Fruit fly (Drosophila melanogaster) whole organism, adult: Measurements from ENCODE around the gene CG15760.

ENCODE experiments used
- CG11617 ChIP-seq: fragments of 200-800 bp; sonication (Bioruptor generic); optimal IDR thresholded peaks from 2 replicates; lab custom pipeline; 2017; ENCODE audit warnings: mild to moderate bottlenecking, missing biosample characterization, missing genetic modification reagents, missing genetic modification characterization
- CG12768 ChIP-seq: fragments of 200-800 bp; sonication (Bioruptor generic); optimal IDR thresholded peaks from 2 replicates; lab custom pipeline; 2017; ENCODE audit warnings: missing biosample characterization, missing genetic modification characterization, mild to moderate bottlenecking, moderate library complexity, missing genetic modification reagents
- CG14711 ChIP-seq: fragments of 200-800 bp; sonication (Bioruptor generic); optimal IDR thresholded peaks from 2 replicates; lab custom pipeline; 2018; ENCODE audit warnings: missing biosample characterization, mild to moderate bottlenecking, missing genetic modification characterization, moderate library complexity
- CG1620 ChIP-seq: fragments of 200-800 bp; sonication (Bioruptor generic); optimal IDR thresholded peaks from 2 replicates; lab custom pipeline; 2016; ENCODE audit warnings: missing biosample characterization, missing genetic modification characterization
- CG33017 ChIP-seq: fragments of 200-800 bp; sonication (Bioruptor generic); optimal IDR thresholded peaks from 2 replicates; lab custom pipeline; 2018; ENCODE audit warnings: missing biosample characterization, mild to moderate bottlenecking, missing genetic modification characterization, moderate library complexity
- CG5204 ChIP-seq: fragments of 200-800 bp; sonication (Bioruptor generic); optimal IDR thresholded peaks from 2 replicates; lab custom pipeline; 2016; ENCODE audit warnings: missing biosample characterization, missing genetic modification characterization
- CG7045 ChIP-seq: fragments of 200-800 bp; sonication (Bioruptor generic); optimal IDR thresholded peaks from 2 replicates; lab custom pipeline; 2017; ENCODE audit warnings: missing biosample characterization, mild to moderate bottlenecking, missing genetic modification characterization
- CG7101 ChIP-seq: fragments of 200-800 bp; sonication (Bioruptor generic); optimal IDR thresholded peaks from 2 replicates; lab custom pipeline; 2018; ENCODE audit warnings: missing biosample characterization, mild to moderate bottlenecking, missing genetic modification characterization, moderate library complexity
- Crg-1 ChIP-seq: fragments of 200-800 bp; sonication (Bioruptor generic); optimal IDR thresholded peaks from 2 replicates; lab custom pipeline; 2016; ENCODE audit warnings: missing biosample characterization, missing genetic modification characterization
- Hr96 ChIP-seq: fragments of 200-800 bp; sonication (Bioruptor generic); optimal IDR thresholded peaks from 2 replicates; lab custom pipeline; 2016; ENCODE audit warnings: missing biosample characterization, missing genetic modification characterization
- Mnt ChIP-seq: fragments of 200-800 bp; sonication (Bioruptor generic); optimal IDR thresholded peaks from 2 replicates; lab custom pipeline; 2016; ENCODE audit warnings: missing biosample characterization, mild to moderate bottlenecking, missing genetic modification characterization
- bab1 ChIP-seq: fragments of 200-800 bp; sonication (Bioruptor generic); optimal IDR thresholded peaks from 3 replicates; lab custom pipeline; 2019; ENCODE audit warnings: missing biosample characterization, mild to moderate bottlenecking, missing genetic modification characterization, moderate library complexity
- cic ChIP-seq: fragments of 200-800 bp; sonication (Bioruptor generic); optimal IDR thresholded peaks from 2 replicates; lab custom pipeline; 2017; ENCODE audit warnings: missing biosample characterization, mild to moderate bottlenecking, missing genetic modification characterization, moderate library complexity
- cnc ChIP-seq, 2 experiments: fragments of >200 bp; optimal IDR thresholded peaks; 2 replicates each; lab custom pipeline; 2017
- kay ChIP-seq: fragments of 200-800 bp; sonication (Bioruptor generic); peaks from one replicate; lab custom pipeline; 2016; ENCODE audit warnings: missing biosample characterization, missing genetic modification characterization, borderline replicate concordance
- ovo ChIP-seq: fragments of 200-800 bp; sonication (Bioruptor generic); optimal IDR thresholded peaks from 2 replicates; lab custom pipeline; 2016; ENCODE audit warnings: missing biosample characterization, missing genetic modification characterization
- pad ChIP-seq: fragments of 200-800 bp; sonication (Bioruptor generic); optimal IDR thresholded peaks from 3 replicates; lab custom pipeline; 2017; ENCODE audit warnings: missing biosample characterization, missing genetic modification characterization, mild to moderate bottlenecking, moderate library complexity, missing genetic modification reagents
- tj ChIP-seq: fragments of 200-800 bp; sonication (Bioruptor generic); optimal IDR thresholded peaks from 3 replicates; lab custom pipeline; 2017; ENCODE audit warnings: missing biosample characterization, mild to moderate bottlenecking, missing genetic modification characterization, moderate library complexity
- toe ChIP-seq: fragments of 200-800 bp; sonication (Bioruptor generic); optimal IDR thresholded peaks from 2 replicates; lab custom pipeline; 2016; ENCODE audit warnings: missing biosample characterization, missing genetic modification characterization

Gene CG15760

dm6 chrX:13680262-13680661 lies 10.8 kb downstream of the CG15760 start, which contains the start of gene CG12177:
Gene CG12177, minus strand, starts transcription at chrX:13680500.
- TF ChIP-seq CG7101 (tag; lab: Kevin White, UChicago), result no peak
- TF ChIP-seq CG7045, result no peak
- no peak for TF ChIP-seq Hr96 (GFP tag; lab: Kevin White, UChicago)
- TF ChIP-seq CG5204 (GFP tag; lab: Kevin White, UChicago), result no peak
- peak; percentile 82 for TF ChIP-seq cic
- peak; percentile 31 for TF ChIP-seq CG12768 (GFP tag; lab: Kevin White, UChicago)
- peak; percentile 88 for TF ChIP-seq Mnt

- TF ChIP-seq Hr96 (GFP tag; lab: Kevin White, UChicago), result no peak
- no peak for TF ChIP-seq CG7101 (tag; lab: Kevin White, UChicago)
- TF ChIP-seq tj (GFP tag; lab: Kevin White, UChicago), result no peak
- TF ChIP-seq Crg-1, result no peak
- no peak for TF ChIP-seq CG14711 (tag; lab: Kevin White, UChicago)
- no peak for TF ChIP-seq ovo (GFP tag; lab: Kevin White, UChicago)
- no peak for TF ChIP-seq cnc (optimal IDR thresholded peaks at IDR 0.05; lab: Kevin White, UChicago)
- TF ChIP-seq CG33017 (tag; lab: Kevin White, UChicago), result no peak
- no peak for TF ChIP-seq CG11617 (GFP tag; lab: Kevin White, UChicago)
Measured at dm6 chrX:13681906-13682305, 12.4 kb downstream of the CG15760 start.

dm6 chrX:13682652-13683051 lies 13.2 kb downstream of the CG15760 start, which contains the start of gene CG11158:
Gene CG11158, plus strand, starts transcription at chrX:13682952.
- TF ChIP-seq CG11617 (GFP tag; lab: Kevin White, UChicago), result no peak
- TF ChIP-seq bab1 (GFP tag; lab: Kevin White, UChicago), result no peak
- TF ChIP-seq CG12768 (GFP tag; lab: Kevin White, UChicago), result no peak
- TF ChIP-seq pad, result no peak
- TF ChIP-seq ovo (GFP tag; lab: Kevin White, UChicago), result no peak
- TF ChIP-seq Crg-1, result no peak
- no peak for TF ChIP-seq cic

DNA sequence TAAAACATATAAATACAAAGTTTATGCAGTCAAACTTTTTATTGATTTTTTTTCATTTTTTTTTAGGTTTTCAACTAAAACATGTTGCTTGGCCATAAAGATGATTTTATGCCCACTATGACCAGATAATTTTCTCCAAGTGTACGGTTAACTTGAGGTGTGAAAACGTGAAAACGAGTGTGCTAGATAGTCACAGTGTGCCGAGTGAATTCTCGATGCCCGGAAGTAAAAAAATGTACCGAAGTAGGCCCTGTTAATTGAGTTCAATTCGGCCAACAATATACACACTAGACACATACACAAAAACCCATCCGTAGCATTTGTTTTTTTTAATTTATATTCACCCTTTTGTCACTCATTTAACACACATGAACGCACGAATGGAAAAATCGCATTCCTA lies 22.5 kb downstream of the CG15760 start, which contains the start of gene Nna1:
TSS of gene Nna1 (plus strand) at position 301 of the 400 bp plus-strand sequence.
- no peak for TF ChIP-seq CG33017 (tag; lab: Kevin White, UChicago)
- no peak for TF ChIP-seq CG7045

DNA sequence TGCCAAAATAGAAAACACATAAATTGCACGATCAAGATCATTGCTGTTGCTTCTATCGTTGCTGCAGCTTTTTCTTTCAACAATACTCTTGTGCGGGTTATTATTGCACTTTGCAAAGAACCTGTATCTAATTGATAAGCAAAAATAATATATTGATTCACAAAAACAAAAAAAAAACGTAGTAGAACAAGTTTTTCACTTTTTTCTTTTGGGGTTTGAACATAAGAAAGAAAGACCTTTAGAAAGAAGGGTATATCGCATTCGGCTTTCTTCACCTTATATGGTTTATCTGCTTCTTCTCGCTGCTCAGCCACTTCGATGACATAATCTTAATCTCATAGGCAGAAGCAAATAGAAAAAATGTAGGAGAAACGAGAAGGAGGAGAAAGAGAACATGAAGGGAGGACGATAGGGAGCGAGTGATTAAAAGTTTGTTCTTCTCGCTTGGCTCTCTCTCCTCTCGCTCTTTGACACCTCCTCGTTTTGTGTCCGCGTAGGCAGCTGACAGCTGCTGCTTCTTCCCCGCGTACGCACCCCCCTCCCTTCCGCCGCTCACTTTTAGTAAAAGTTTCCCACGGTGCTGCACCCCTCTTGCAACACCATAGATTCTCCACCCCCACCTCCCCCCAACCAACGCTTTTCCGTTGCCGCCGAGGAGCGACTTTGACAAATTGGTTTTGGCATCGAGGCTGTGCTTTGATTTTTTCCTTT lies 29.4 kb downstream of the CG15760 start:
- TF ChIP-seq CG1620 (GFP tag; lab: Kevin White, UChicago) (no peak), CG14711 (tag; lab: Kevin White, UChicago) (peak; percentile 8)

- TF ChIP-seq kay (GFP tag; lab: Kevin White, UChicago) (peak; percentile 59), CG5204 (GFP tag; lab: Kevin White, UChicago) (no peak)
Measured at dm6 chrX:13699666-13700065, 30.2 kb downstream of the CG15760 start.

DNA sequence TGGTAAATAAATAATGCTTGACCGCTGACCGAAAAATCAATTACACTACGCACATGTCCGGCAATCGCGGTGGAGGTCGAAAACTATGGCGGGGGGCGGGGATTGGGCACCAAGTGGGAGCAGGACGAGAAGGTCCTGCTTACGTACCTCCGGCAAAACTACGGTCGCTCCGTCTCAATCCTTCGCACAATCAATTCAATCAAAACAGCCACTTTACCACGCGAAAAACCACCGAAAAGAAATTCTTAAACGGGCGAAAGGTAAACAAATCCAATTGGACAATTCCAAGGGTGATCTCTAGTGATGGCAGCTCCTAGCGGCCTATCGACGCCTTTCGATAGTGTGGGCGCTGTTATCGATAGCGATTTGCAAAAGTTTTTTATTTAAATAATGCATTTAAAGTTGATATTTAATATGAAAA lies 48.5 kb downstream of the CG15760 start, which contains the start of gene Nadsyn:
TSS of gene Nadsyn (minus strand) at position 304 of the 421 bp plus-strand sequence.
- TF ChIP-seq Crg-1, result no peak
- TF ChIP-seq CG1620 (GFP tag; lab: Kevin White, UChicago), result peak; percentile 15
- peak; percentile 28 for TF ChIP-seq CG14711 (tag; lab: Kevin White, UChicago)
- TF ChIP-seq cic, result no peak
- TF ChIP-seq CG33017 (tag; lab: Kevin White, UChicago), result no peak
- no peak for TF ChIP-seq toe (GFP tag; lab: Kevin White, UChicago)
- peak; percentile 89 for TF ChIP-seq Mnt
- TF ChIP-seq CG11617 (GFP tag; lab: Kevin White, UChicago), result peak; percentile 25

- TF ChIP-seq tj (GFP tag; lab: Kevin White, UChicago), result peak; percentile 12
- TF ChIP-seq bab1 (GFP tag; lab: Kevin White, UChicago), result peak; percentile 58
- no peak for TF ChIP-seq cic
- TF ChIP-seq CG7101 (tag; lab: Kevin White, UChicago), result peak; percentile 21
Measured at dm6 chrX:13721934-13722333, 52.4 kb downstream of the CG15760 start, which contains the start of the genes Mrgn1 and mus101. Gene Mrgn1, minus strand, starts transcription at chrX:13721977. Gene mus101, plus strand, starts transcription at chrX:13722246.
